Worm (Caenorhabditis elegans): Measurements from ENCODE around the gene fbxa-144.

DNA sequence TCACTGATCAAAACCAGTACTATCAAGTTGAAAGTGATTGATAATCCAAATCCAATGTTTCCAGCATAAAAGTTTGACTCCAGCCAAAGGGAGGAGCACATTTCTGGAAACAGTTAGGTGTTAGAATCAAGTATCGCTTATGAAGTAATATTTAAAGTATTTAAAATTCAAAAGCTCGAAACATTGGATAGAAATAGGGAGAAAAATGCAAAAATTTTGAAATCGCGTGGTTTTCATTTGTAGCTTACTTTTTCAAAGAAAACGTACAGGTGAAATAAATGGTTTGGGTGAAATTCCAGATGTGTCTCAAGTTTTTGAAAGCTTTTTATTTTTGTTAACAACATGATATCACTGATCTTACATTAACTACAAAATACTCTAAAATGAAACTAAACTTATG, 36.4 kb upstream of the fbxa-144 start, which contains the start of gene str-111:
- no peak for TF ChIP-seq skn-1 (tag; optimal IDR thresholded peaks at IDR 0.05)
- no peak for TF ChIP-seq mdl-1 (tag; optimal IDR thresholded peaks at IDR 0.05)
- no peak for TF ChIP-seq ceh-82 (tag; optimal IDR thresholded peaks at IDR 0.05)
- TF ChIP-seq R02D3.7 (tag; optimal IDR thresholded peaks at IDR 0.05): no peak

Data from whole organism, L3 larva.